Fruit fly (Drosophila melanogaster): ENCODE data around the gene Mink.

DNA sequence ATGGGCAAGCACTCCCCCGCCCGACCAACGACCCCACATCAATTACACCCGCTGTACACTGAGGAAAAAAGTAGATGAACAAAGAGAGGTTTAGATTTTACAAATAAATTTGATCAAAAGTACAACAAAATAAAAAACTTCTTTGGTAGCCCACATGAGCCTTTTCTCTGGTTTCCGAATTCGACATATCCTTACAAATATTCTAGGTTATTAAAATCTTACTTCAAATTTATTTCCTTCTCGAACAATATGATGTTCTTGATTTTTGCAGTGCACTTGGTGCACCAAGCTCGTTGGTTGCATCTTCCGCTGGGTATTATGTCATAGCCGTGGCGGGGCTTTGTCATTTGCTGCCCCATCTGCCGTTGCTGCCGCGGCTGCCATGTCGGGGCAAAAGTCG is 15.6 kb upstream of the Mink start:
- TF ChIP-seq Hnf4 (GFP tag; optimal IDR thresholded peaks at IDR 0.05), result no peak
- TF ChIP-seq tai (GFP tag; optimal IDR thresholded peaks at IDR 0.05), result no peak
- TF ChIP-seq usp (GFP tag; optimal IDR thresholded peaks at IDR 0.05), result no peak
- TF ChIP-seq Hr83 (GFP tag; optimal IDR thresholded peaks at IDR 0.05; ENCODE audit: poor library complexity, severe bottlenecking), result no peak
- TF ChIP-seq Myc (optimal IDR thresholded peaks at IDR 0.05), result no peak
- TF ChIP-seq Abd-B (GFP tag; optimal IDR thresholded peaks at IDR 0.05), result no peak
- no peak for TF ChIP-seq Jra (GFP tag; optimal IDR thresholded peaks at IDR 0.05)
- TF ChIP-seq GATAd (GFP tag; optimal IDR thresholded peaks at IDR 0.05), result no peak
- no peak for TF ChIP-seq Vsx2 (GFP tag; optimal IDR thresholded peaks at IDR 0.05; ENCODE audit: partially characterized antibody)
- TF ChIP-seq dsf (GFP tag; optimal IDR thresholded peaks at IDR 0.05; ENCODE audit: borderline replicate concordance), result no peak
- TF ChIP-seq dl (GFP tag; optimal IDR thresholded peaks at IDR 0.05; ENCODE audit: insufficient read depth in 1 of 2, partially characterized antibody in 2 of 2), result no peak
- no peak for TF ChIP-seq pan (optimal IDR thresholded peaks at IDR 0.05)

Data from whole organism, wandering third instar larva.